Fruit fly (Drosophila melanogaster): ENCODE data around the gene CG12112.

DNA sequence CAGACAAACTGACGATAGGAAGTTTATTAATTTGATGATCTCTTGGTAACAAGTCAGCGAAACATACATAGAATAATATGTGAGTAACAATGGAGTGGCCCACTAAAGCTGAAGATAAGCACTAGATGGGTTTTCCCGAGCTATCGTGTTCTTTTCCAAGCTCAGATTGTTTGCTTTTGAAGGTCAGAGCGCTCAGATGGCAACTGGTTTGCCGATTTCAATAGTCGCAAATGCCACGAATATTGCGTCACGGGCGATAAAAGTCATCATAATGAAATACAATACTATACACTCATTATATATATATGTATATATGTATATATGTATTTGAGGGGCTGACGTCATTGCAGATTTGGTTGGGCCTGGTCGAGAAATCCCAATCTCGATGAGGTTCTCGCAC, 19.9 kb upstream of the CG12112 start:
- TF ChIP-seq psq (optimal IDR thresholded peaks at IDR 0.05) (no peak), Dll (optimal IDR thresholded peaks at IDR 0.05) (no peak), EcR (GFP tag; optimal IDR thresholded peaks at IDR 0.05) (no peak), pan (optimal IDR thresholded peaks at IDR 0.05) (no peak), usp (GFP tag; optimal IDR thresholded peaks at IDR 0.05) (no peak), CG8478 (optimal IDR thresholded peaks at IDR 0.05) (no peak)
